Fruit fly (Drosophila melanogaster): ENCODE measurements around the gene CG13926.

CG13926 gene

dm6 chr3L:1580821-1581220 is 37.1 kb downstream of the CG13926 start:
- no peak for TF ChIP-seq pdm3 (GFP tag; optimal IDR thresholded peaks at IDR 0.05)
- no peak for TF ChIP-seq spab (GFP tag; optimal IDR thresholded peaks at IDR 0.05)
- no peak for TF ChIP-seq lz (GFP tag; optimal IDR thresholded peaks at IDR 0.05)
- no peak for TF ChIP-seq CG32006 (GFP tag; optimal IDR thresholded peaks at IDR 0.05)
- TF ChIP-seq Eip75B (GFP tag; optimal IDR thresholded peaks at IDR 0.05) = no peak
- no peak for TF ChIP-seq CG31627 (GFP tag; optimal IDR thresholded peaks at IDR 0.05)
- TF ChIP-seq CG4318 (GFP tag; optimal IDR thresholded peaks at IDR 0.05) = no peak
- TF ChIP-seq fd85E (GFP tag; optimal IDR thresholded peaks at IDR 0.05) = no peak
- no peak for TF ChIP-seq dac (GFP tag; optimal IDR thresholded peaks at IDR 0.05)
- TF ChIP-seq Sox14 (GFP tag; optimal IDR thresholded peaks at IDR 0.05) = no peak
- no peak for TF ChIP-seq Hr38 (GFP tag; optimal IDR thresholded peaks at IDR 0.05)
- TF ChIP-seq esn (GFP tag; optimal IDR thresholded peaks at IDR 0.05) = no peak
- TF ChIP-seq Smox (GFP tag; optimal IDR thresholded peaks at IDR 0.05) = no peak
- TF ChIP-seq vri (GFP tag; optimal IDR thresholded peaks at IDR 0.05) = no peak

dm6 chr3L:1580194-1580593 is 37.8 kb downstream of the CG13926 start:
- TF ChIP-seq Met (GFP tag; optimal IDR thresholded peaks at IDR 0.05) = no peak
- TF ChIP-seq Ets96B (tag; optimal IDR thresholded peaks at IDR 0.05) = no peak
- no peak for TF ChIP-seq CG31627 (GFP tag; optimal IDR thresholded peaks at IDR 0.05)
- no peak for TF ChIP-seq CG8119 (GFP tag; IDR thresholded peaks at IDR 0.05)
- no peak for TF ChIP-seq CG10631 (GFP tag; optimal IDR thresholded peaks at IDR 0.05)
- no peak for TF ChIP-seq CG10669 (GFP tag; optimal IDR thresholded peaks at IDR 0.05)
- no peak for TF ChIP-seq salr (GFP tag; optimal IDR thresholded peaks at IDR 0.05)
- no peak for TF ChIP-seq ss (GFP tag; optimal IDR thresholded peaks at IDR 0.05)
- no peak for TF ChIP-seq CG6854 (GFP tag; optimal IDR thresholded peaks at IDR 0.05)
- TF ChIP-seq net (GFP tag; optimal IDR thresholded peaks at IDR 0.05) = no peak
- TF ChIP-seq Sox14 (GFP tag; optimal IDR thresholded peaks at IDR 0.05) = no peak
- no peak for TF ChIP-seq svp (GFP tag)
- no peak for TF ChIP-seq Eip93F (GFP tag; optimal IDR thresholded peaks at IDR 0.05)
- TF ChIP-seq vri (GFP tag; optimal IDR thresholded peaks at IDR 0.05) = no peak
- TF ChIP-seq CG7368 (GFP tag; optimal IDR thresholded peaks at IDR 0.05) = no peak
- no peak for TF ChIP-seq spab (GFP tag; optimal IDR thresholded peaks at IDR 0.05)
- TF ChIP-seq achi (GFP tag; optimal IDR thresholded peaks at IDR 0.05) = no peak
- no peak for TF ChIP-seq fd59A (GFP tag; optimal IDR thresholded peaks at IDR 0.05)

dm6 chr3L:1579169-1579853 is 38.6 kb downstream of the CG13926 start:
- TF ChIP-seq Met (GFP tag; optimal IDR thresholded peaks at IDR 0.05) = peak; percentile 36
- no peak for TF ChIP-seq Blimp-1 (GFP tag; optimal IDR thresholded peaks at IDR 0.05)
- TF ChIP-seq CG8319 (GFP tag; optimal IDR thresholded peaks at IDR 0.05) = no peak
- peak; percentile 50 for TF ChIP-seq achi (GFP tag; optimal IDR thresholded peaks at IDR 0.05)
- peak; percentile 31 for TF ChIP-seq CG3919 (GFP tag; optimal IDR thresholded peaks at IDR 0.05)
- TF ChIP-seq CG7368 (GFP tag; optimal IDR thresholded peaks at IDR 0.05) = peak; percentile 40
- peak; percentile 18 for TF ChIP-seq spab (GFP tag; optimal IDR thresholded peaks at IDR 0.05)
- TF ChIP-seq fd85E (GFP tag; optimal IDR thresholded peaks at IDR 0.05) = no peak
- TF ChIP-seq fd59A (GFP tag; optimal IDR thresholded peaks at IDR 0.05) = no peak
- TF ChIP-seq Hr38 (GFP tag; optimal IDR thresholded peaks at IDR 0.05) = no peak
- TF ChIP-seq CG8119 (GFP tag; IDR thresholded peaks at IDR 0.05) = peak; percentile 63
- peak; percentile 98 for TF ChIP-seq fkh (GFP tag; optimal IDR thresholded peaks at IDR 0.05)
- peak; percentile 31 for TF ChIP-seq pdm3 (GFP tag; optimal IDR thresholded peaks at IDR 0.05)
- TF ChIP-seq lz (GFP tag; optimal IDR thresholded peaks at IDR 0.05) = peak; percentile 37
- peak; percentile 48 for TF ChIP-seq OdsH (GFP tag; optimal IDR thresholded peaks at IDR 0.05)
- TF ChIP-seq CG1621 (tag; optimal IDR thresholded peaks at IDR 0.05) = peak; percentile 12
- TF ChIP-seq CG3032 (tag; optimal IDR thresholded peaks at IDR 0.05) = peak; percentile 12
- TF ChIP-seq esn (GFP tag; optimal IDR thresholded peaks at IDR 0.05) = peak; percentile 41
- TF ChIP-seq CG6792 (GFP tag; optimal IDR thresholded peaks at IDR 0.05) = peak; percentile 23
- peak; percentile 43 for TF ChIP-seq Ets96B (tag; optimal IDR thresholded peaks at IDR 0.05)
- TF ChIP-seq CG10631 (GFP tag; optimal IDR thresholded peaks at IDR 0.05) = peak; percentile 26
- TF ChIP-seq eg (GFP tag; IDR thresholded peaks at IDR 0.05) = no peak
- peak; percentile 4 for TF ChIP-seq cyc (GFP tag; optimal IDR thresholded peaks at IDR 0.05)
- TF ChIP-seq CG6854 (GFP tag; optimal IDR thresholded peaks at IDR 0.05) = no peak
- peak; percentile 29 for TF ChIP-seq acj6 (GFP tag; optimal IDR thresholded peaks at IDR 0.05)
- TF ChIP-seq vri (GFP tag; optimal IDR thresholded peaks at IDR 0.05) = peak; percentile 20
- peak; percentile 55 for TF ChIP-seq Sox14 (GFP tag; optimal IDR thresholded peaks at IDR 0.05)
- no peak for TF ChIP-seq Lpt (GFP tag; optimal IDR thresholded peaks at IDR 0.05)
- no peak for TF ChIP-seq ss (GFP tag; optimal IDR thresholded peaks at IDR 0.05)
- peak; percentile 36; the same call in 1 of the 2 replicates for TF ChIP-seq CG15336 (GFP tag; IDR thresholded peaks at IDR 0.05)
- TF ChIP-seq svp (GFP tag) = peak; percentile 35
- TF ChIP-seq CG6163 (GFP tag; IDR thresholded peaks at IDR 0.05) = no peak
- no peak for TF ChIP-seq CG9139 (GFP tag; optimal IDR thresholded peaks at IDR 0.05)
- no peak for TF ChIP-seq CG11294 (GFP tag; IDR thresholded peaks at IDR 0.05)
